Fruit fly (Drosophila melanogaster) whole organism, adult: ENCODE results near the gene CG42393.

Experiments
- CG11617 ChIP-seq: fragments of 200-800 bp; sonication (Bioruptor generic); optimal IDR thresholded peaks from 2 replicates; lab custom pipeline; 2017; ENCODE audit warnings: mild to moderate bottlenecking, missing biosample characterization, missing genetic modification reagents, missing genetic modification characterization
- CG1620 ChIP-seq: fragments of 200-800 bp; sonication (Bioruptor generic); optimal IDR thresholded peaks from 2 replicates; lab custom pipeline; 2016; ENCODE audit warnings: missing biosample characterization, missing genetic modification characterization
- CG5204 ChIP-seq: fragments of 200-800 bp; sonication (Bioruptor generic); optimal IDR thresholded peaks from 2 replicates; lab custom pipeline; 2016; ENCODE audit warnings: missing biosample characterization, missing genetic modification characterization
- Mnt ChIP-seq: fragments of 200-800 bp; sonication (Bioruptor generic); optimal IDR thresholded peaks from 2 replicates; lab custom pipeline; 2016; ENCODE audit warnings: missing biosample characterization, mild to moderate bottlenecking, missing genetic modification characterization

- TF ChIP-seq CG11617 (GFP tag; lab: Kevin White, UChicago) (peak; percentile 4), CG5204 (GFP tag; lab: Kevin White, UChicago) (no peak), CG1620 (GFP tag; lab: Kevin White, UChicago) (no peak), Mnt (GFP tag; lab: Kevin White, UChicago) (no peak)
These were observed 21.6 kb upstream of the CG42393 start for dm6 chr3L:18020944-18021343.
